Worm (Caenorhabditis elegans): ENCODE data around the gene phf-32.

- TF ChIP-seq ces-1 (GFP tag; optimal IDR thresholded peaks at IDR 0.05) (no peak), ham-2 (GFP tag; optimal IDR thresholded peaks at IDR 0.05) (no peak), nhr-237 (tag; optimal IDR thresholded peaks at IDR 0.05) (no peak)
Measured at ce11 chrX:12333479-12333878, 26.8 kb downstream of the phf-32 start, which contains the start of gene srd-47.
